Worm (Caenorhabditis elegans) whole organism, L2 larva: ENCODE results near the gene Y43F4B.10.

Experiments
- C34F6.9 ChIP-seq: fragments of 150-350 bp; optimal IDR thresholded peaks from 2 replicates; lab custom pipeline; 2014; ENCODE audit warnings: missing biosample characterization, missing genetic modification characterization
- F13H6.1 ChIP-seq: sonication (generic microtip); optimal IDR thresholded peaks from 2 replicates; lab custom pipeline; 2016; ENCODE audit warnings: missing genetic modification characterization, missing compliant biosample characterization
- R02D3.7 ChIP-seq: fragments of 150-350 bp; optimal IDR thresholded peaks from 2 replicates; lab custom pipeline; 2014; ENCODE audit warnings: missing biosample characterization, missing genetic modification characterization
- Y55F3AM.14 ChIP-seq: fragments of 200-800 bp; sonication (Bioruptor generic); optimal IDR thresholded peaks from 2 replicates; lab custom pipeline; 2018; ENCODE audit warnings: mild to moderate bottlenecking, missing genetic modification characterization, missing compliant biosample characterization
- ZK546.5 ChIP-seq: sonication (generic microtip); optimal IDR thresholded peaks from 2 replicates; lab custom pipeline; 2017; ENCODE audit warnings: missing biosample characterization, missing genetic modification characterization
- alr-1 ChIP-seq: fragments of 150-350 bp; optimal IDR thresholded peaks from 2 replicates; lab custom pipeline; 2014; ENCODE audit warnings: missing biosample characterization, missing genetic modification characterization
- aly-2 ChIP-seq: fragments of 150-350 bp; optimal IDR thresholded peaks from 2 replicates; lab custom pipeline; 2014; ENCODE audit warnings: missing biosample characterization, missing genetic modification characterization
- ama-1 ChIP-seq: fragments of 150-350 bp; optimal IDR thresholded peaks from 2 replicates; lab custom pipeline; 2018; ENCODE audit warnings: inconsistent platforms
- blmp-1 ChIP-seq: sonication (generic microtip); optimal IDR thresholded peaks from 2 replicates; lab custom pipeline; 2017; ENCODE audit warnings: missing genetic modification characterization, mild to moderate bottlenecking, missing compliant biosample characterization, antibody characterized with exemption, moderate library complexity; ENCODE audit not compliant: insufficient read depth
- crh-2 ChIP-seq: sonication (generic microtip); optimal IDR thresholded peaks from 2 replicates; lab custom pipeline; 2017; ENCODE audit warnings: missing biosample characterization, missing genetic modification characterization
- dmd-4 ChIP-seq: sonication (generic microtip); optimal IDR thresholded peaks from 2 replicates; lab custom pipeline; 2017; ENCODE audit warnings: missing biosample characterization, missing genetic modification characterization
- fos-1 ChIP-seq: fragments of 150-350 bp; optimal IDR thresholded peaks from 2 replicates; lab custom pipeline; 2014; ENCODE audit warnings: missing biosample characterization, missing genetic modification characterization
- gmeb-1 ChIP-seq: fragments of 150-350 bp; optimal IDR thresholded peaks from 2 replicates; lab custom pipeline; 2014; ENCODE audit warnings: missing biosample characterization, missing genetic modification characterization
- lin-11 ChIP-seq: fragments of 150-350 bp; sonication (generic microtip); optimal IDR thresholded peaks from 2 replicates; lab custom pipeline; 2014; ENCODE audit warnings: missing biosample characterization, missing genetic modification characterization, inconsistent platforms, mixed read lengths
- lin-39 ChIP-seq: fragments of 150-350 bp; optimal IDR thresholded peaks from 2 replicates; lab custom pipeline; 2014; ENCODE audit warnings: missing biosample characterization, missing genetic modification reagents, missing genetic modification characterization
- lsy-2 ChIP-seq, 2 experiments: fragments of 150-350 bp in 1 of 2; sonication (generic microtip) in 1 of 2; optimal IDR thresholded peaks; 2 replicates each; lab custom pipeline; 2014 to 2017; ENCODE audit warnings: missing biosample characterization in 2 of 2, missing genetic modification characterization in 2 of 2
- mab-5 ChIP-seq: fragments of 150-350 bp; optimal IDR thresholded peaks from 2 replicates; lab custom pipeline; 2014; ENCODE audit warnings: missing biosample characterization, missing genetic modification characterization
- mbf-1 ChIP-seq: sonication (generic microtip); optimal IDR thresholded peaks from 2 replicates; lab custom pipeline; 2017; ENCODE audit warnings: missing biosample characterization, missing genetic modification characterization
- nhr-10 ChIP-seq: sonication (generic microtip); optimal IDR thresholded peaks from 2 replicates; lab custom pipeline; 2017; ENCODE audit warnings: missing biosample characterization, missing genetic modification characterization
- nhr-11 ChIP-seq: fragments of 150-350 bp; optimal IDR thresholded peaks from 2 replicates; lab custom pipeline; 2014; ENCODE audit warnings: missing biosample characterization, missing genetic modification characterization
- nhr-129 ChIP-seq: fragments of 150-350 bp; optimal IDR thresholded peaks from 2 replicates; lab custom pipeline; 2014; ENCODE audit warnings: missing biosample characterization, missing genetic modification characterization
- nhr-23 ChIP-seq: fragments of 150-350 bp; optimal IDR thresholded peaks from 2 replicates; lab custom pipeline; 2014; ENCODE audit warnings: missing biosample characterization, missing genetic modification reagents, missing genetic modification characterization
- nhr-237 ChIP-seq: fragments of 150-350 bp; optimal IDR thresholded peaks from 2 replicates; lab custom pipeline; 2014; ENCODE audit warnings: missing biosample characterization, missing genetic modification characterization
- nhr-6 ChIP-seq: fragments of 150-350 bp; optimal IDR thresholded peaks from 2 replicates; lab custom pipeline; 2014; ENCODE audit warnings: missing biosample characterization, missing genetic modification characterization
- nhr-77 ChIP-seq: fragments of 150-350 bp; optimal IDR thresholded peaks from 2 replicates; lab custom pipeline; 2014; ENCODE audit warnings: missing biosample characterization, missing genetic modification characterization
- sma-3 ChIP-seq: sonication (generic microtip); optimal IDR thresholded peaks from 2 replicates; lab custom pipeline; 2016; ENCODE audit warnings: missing genetic modification reagents, missing genetic modification characterization, missing compliant biosample characterization
- sma-9 ChIP-seq, 2 experiments: fragments of 150-350 bp in 1 of 2; sonication (generic microtip) in 1 of 2; optimal IDR thresholded peaks; 2 replicates each; lab custom pipeline; 2014 to 2016; ENCODE audit warnings: missing genetic modification characterization in 2 of 2, mild to moderate bottlenecking in 1 of 2, missing biosample characterization in 1 of 2, missing compliant biosample characterization in 1 of 2, missing genetic modification reagents in 1 of 2, moderate library complexity in 1 of 2
- snpc-4 ChIP-seq: fragments of 150-350 bp; optimal IDR thresholded peaks from 2 replicates; lab custom pipeline; 2014; ENCODE audit warnings: missing biosample characterization, missing genetic modification characterization
- unc-55 ChIP-seq: fragments of 150-350 bp; sonication (generic microtip); optimal IDR thresholded peaks from 3 replicates; lab custom pipeline; 2014; ENCODE audit warnings: missing biosample characterization, missing genetic modification reagents, missing genetic modification characterization
- unc-62 ChIP-seq: fragments of 150-350 bp; optimal IDR thresholded peaks from 2 replicates; lab custom pipeline; 2014; ENCODE audit warnings: missing biosample characterization, missing genetic modification reagents, missing genetic modification characterization
- zag-1 ChIP-seq: fragments of 150-350 bp; optimal IDR thresholded peaks from 2 replicates; lab custom pipeline; 2014; ENCODE audit warnings: missing biosample characterization, missing genetic modification characterization
- ztf-1 ChIP-seq: fragments of 200-800 bp; sonication (Bioruptor generic); conservative IDR thresholded peaks from 2 replicates; pipeline ENCODE4 v1.3.6; 2022; ENCODE audit warnings: missing genetic modification characterization, missing compliant biosample characterization
- ztf-11 ChIP-seq: sonication (generic microtip); optimal IDR thresholded peaks from 2 replicates; lab custom pipeline; 2017; ENCODE audit warnings: missing biosample characterization, missing genetic modification characterization
- ztf-4 ChIP-seq: fragments of 150-350 bp; optimal IDR thresholded peaks from 2 replicates; lab custom pipeline; 2014; ENCODE audit warnings: missing biosample characterization, missing genetic modification characterization

The Y43F4B.10 gene

ce11 chrIII:13344538-13345136 lies 30.8 kb downstream of the Y43F4B.10 start, which contains the start of gene acaa-2 (continued):
- TF ChIP-seq R02D3.7, result no peak
- TF ChIP-seq sma-3, result peak; percentile 8

- TF ChIP-seq lsy-2 (tag; optimal IDR thresholded peaks at IDR 0.05; lab: Kevin White, UChicago), result no peak
- TF ChIP-seq R02D3.7, result no peak
- no peak for TF ChIP-seq gmeb-1 (tag; lab: Kevin White, UChicago)
- no peak for TF ChIP-seq ZK546.5 (tag; lab: Kevin White, UChicago)
- TF ChIP-seq mbf-1 (tag; lab: Kevin White, UChicago), result no peak
- no peak for TF ChIP-seq unc-62 (GFP tag; lab: Kevin White, UChicago)
- no peak for TF ChIP-seq blmp-1 (tag; lab: Kevin White, UChicago)
- TF ChIP-seq lin-39 (tag; lab: Kevin White, UChicago), result no peak
- TF ChIP-seq nhr-23 (tag; lab: Kevin White, UChicago), result no peak
- no peak for TF ChIP-seq lin-11 (tag; lab: Kevin White, UChicago)
- TF ChIP-seq snpc-4, result no peak
- TF ChIP-seq Y55F3AM.14 (GFP tag; lab: Kevin White, UChicago), result no peak
- TF ChIP-seq ztf-1 (GFP tag; lab: Robert Waterston, UW), result no peak
- TF ChIP-seq sma-9 (GFP tag; optimal IDR thresholded peaks at IDR 0.05; lab: Kevin White, UChicago), result no peak
- no peak for TF ChIP-seq sma-9 (tag; optimal IDR thresholded peaks at IDR 0.05; lab: Kevin White, UChicago)
These were observed 32.9 kb downstream of the Y43F4B.10 start, which contains the start of gene mtm-6 for ce11 chrIII:13346785-13347184. TSS of gene mtm-6 (plus strand) at chrIII:13347085.

ce11 chrIII:13347782-13348327 lies 34.0 kb downstream of the Y43F4B.10 start:
- TF ChIP-seq sma-9 (GFP tag; optimal IDR thresholded peaks at IDR 0.05; lab: Kevin White, UChicago) (peak; percentile 29), sma-9 (tag; optimal IDR thresholded peaks at IDR 0.05; lab: Kevin White, UChicago) (no peak), unc-55 (peak; percentile 70), nhr-10 (tag; lab: Kevin White, UChicago) (no peak), ztf-1 (GFP tag; lab: Robert Waterston, UW) (no peak), C34F6.9 (tag; lab: Kevin White, UChicago) (no peak)

ce11 chrIII:13348891-13349290 lies 35.0 kb downstream of the Y43F4B.10 start:
- TF ChIP-seq nhr-6 (tag; lab: Kevin White, UChicago) (no peak), unc-55 (no peak), ama-1 (no peak)

- TF ChIP-seq snpc-4, result no peak
- TF ChIP-seq blmp-1 (tag; lab: Kevin White, UChicago), result no peak
- peak; percentile 76 for TF ChIP-seq crh-2 (tag; lab: Kevin White, UChicago)
- TF ChIP-seq sma-3, result no peak
- TF ChIP-seq zag-1 (tag; lab: Kevin White, UChicago), result no peak
- TF ChIP-seq nhr-10 (tag; lab: Kevin White, UChicago), result no peak
- TF ChIP-seq mab-5 (tag; lab: Kevin White, UChicago), result no peak
- TF ChIP-seq unc-55, result peak; percentile 4
- no peak for TF ChIP-seq nhr-237 (tag; lab: Kevin White, UChicago)
- TF ChIP-seq lsy-2 (tag; optimal IDR thresholded peaks at IDR 0.05; lab: Kevin White, UChicago), result peak in 1 of 2 experiments; percentile 47
- no peak for TF ChIP-seq dmd-4 (tag; lab: Kevin White, UChicago)
- no peak for TF ChIP-seq mbf-1 (tag; lab: Kevin White, UChicago)
- no peak for TF ChIP-seq lin-11 (tag; lab: Kevin White, UChicago)
These were observed 37.1 kb downstream of the Y43F4B.10 start for ce11 chrIII:13350964-13351363.

ce11 chrIII:13359256-13359655 lies 45.4 kb downstream of the Y43F4B.10 start, which contains the start of gene F53A2.9:
TSS of gene F53A2.9 (minus strand) at chrIII:13359356.
- no peak for TF ChIP-seq F13H6.1
- TF ChIP-seq mbf-1 (tag; lab: Kevin White, UChicago), result no peak
- TF ChIP-seq R02D3.7, result no peak
- TF ChIP-seq lin-39 (tag; lab: Kevin White, UChicago), result no peak
- no peak for TF ChIP-seq nhr-11 (tag; lab: Kevin White, UChicago)
- TF ChIP-seq nhr-77 (tag; lab: Kevin White, UChicago), result no peak
- TF ChIP-seq sma-3, result no peak
- TF ChIP-seq ztf-4 (tag; lab: Kevin White, UChicago), result no peak
- TF ChIP-seq ztf-11 (tag; lab: Kevin White, UChicago), result no peak
- TF ChIP-seq nhr-237 (tag; lab: Kevin White, UChicago), result no peak
- TF ChIP-seq alr-1 (tag; lab: Kevin White, UChicago), result no peak
- no peak for TF ChIP-seq ZK546.5 (tag; lab: Kevin White, UChicago)
- no peak for TF ChIP-seq aly-2 (tag; lab: Kevin White, UChicago)
- no peak for TF ChIP-seq C34F6.9 (tag; lab: Kevin White, UChicago)
- no peak for TF ChIP-seq unc-62 (GFP tag; lab: Kevin White, UChicago)
- TF ChIP-seq nhr-129 (tag; lab: Kevin White, UChicago), result no peak
- no peak for TF ChIP-seq lsy-2 (tag; optimal IDR thresholded peaks at IDR 0.05; lab: Kevin White, UChicago)
- no peak for TF ChIP-seq unc-55
- TF ChIP-seq fos-1, result no peak
